Worm (Caenorhabditis elegans): ENCODE results near the gene pfn-3.

pfn-3 gene

ce11 chrX:1080549-1080948 is at the start of gene pfn-3:
Gene pfn-3 (minus strand): TSS chrX:1080649.
- no peak for TF ChIP-seq ceh-36 (tag; optimal IDR thresholded peaks at IDR 0.05)
- TF ChIP-seq B0310.2 (tag; optimal IDR thresholded peaks at IDR 0.05), result no peak
- TF ChIP-seq pes-1 (GFP tag; IDR thresholded peaks at IDR 0.05), result no peak
- no peak for TF ChIP-seq tra-4 (tag; optimal IDR thresholded peaks at IDR 0.05)
- TF ChIP-seq tbx-11 (GFP tag; IDR thresholded peaks at IDR 0.05), result no peak
- TF ChIP-seq aly-1 (tag; optimal IDR thresholded peaks at IDR 0.05), result no peak
- no peak for TF ChIP-seq hmg-4 (GFP tag; optimal IDR thresholded peaks at IDR 0.05)
- no peak for TF ChIP-seq hnd-1 (tag; optimal IDR thresholded peaks at IDR 0.05)
- no peak for TF ChIP-seq tbx-37 (GFP tag; conservative IDR thresholded peaks at IDR 0.05)
- no peak for TF ChIP-seq F13C5.2 (tag; optimal IDR thresholded peaks at IDR 0.05)
- TF ChIP-seq hmbx-1 (tag; optimal IDR thresholded peaks at IDR 0.05), result no peak
- no peak for TF ChIP-seq sea-1 (GFP tag; conservative IDR thresholded peaks at IDR 0.05)
- no peak for TF ChIP-seq ets-7 (tag; optimal IDR thresholded peaks at IDR 0.05)
- no peak for TF ChIP-seq flt-1 (GFP tag; IDR thresholded peaks at IDR 0.05)
- TF ChIP-seq scrt-1 (GFP tag; IDR thresholded peaks at IDR 0.05), result no peak
- TF ChIP-seq ceh-13 (GFP tag; optimal IDR thresholded peaks at IDR 0.05), result no peak
- TF ChIP-seq ama-1 (optimal IDR thresholded peaks at IDR 0.05), result no peak

DNA sequence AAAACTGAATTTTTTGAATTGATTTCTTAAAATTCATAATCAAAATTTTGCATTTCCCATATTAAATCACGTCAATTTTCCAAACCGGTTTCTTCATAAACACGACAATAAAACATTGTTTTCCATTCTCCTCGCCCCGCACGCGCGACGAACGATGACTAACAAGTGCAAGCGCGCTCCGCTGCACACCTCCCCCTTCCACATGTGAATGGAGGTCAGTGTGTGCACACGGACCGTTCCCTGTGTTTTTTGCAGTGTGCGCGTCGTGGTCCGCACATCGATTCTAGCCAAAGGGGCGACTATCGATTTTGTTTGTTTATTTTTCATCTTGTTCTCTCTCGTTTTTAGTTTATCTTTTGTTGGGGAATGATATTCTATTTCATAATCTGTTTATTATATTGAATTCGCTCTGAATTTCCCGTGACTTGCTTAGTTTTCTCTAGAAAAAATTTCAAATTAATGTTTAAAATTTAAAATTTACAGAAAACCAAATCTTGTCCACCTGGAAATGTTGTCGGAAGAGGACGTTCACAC is 48.1 kb upstream of the pfn-3 start, which contains the start of gene snx-1:
Gene snx-1 (plus strand): TSS at position 484 of the 534 bp plus-strand sequence.
- TF ChIP-seq hmg-4 (GFP tag; optimal IDR thresholded peaks at IDR 0.05), result peak; percentile 60
- no peak for TF ChIP-seq ets-7 (tag; optimal IDR thresholded peaks at IDR 0.05)
- no peak for TF ChIP-seq hnd-1 (tag; optimal IDR thresholded peaks at IDR 0.05)
- no peak for TF ChIP-seq sea-1 (GFP tag; conservative IDR thresholded peaks at IDR 0.05)
- no peak for TF ChIP-seq tbx-11 (GFP tag; IDR thresholded peaks at IDR 0.05)
- TF ChIP-seq ama-1 (optimal IDR thresholded peaks at IDR 0.05), result no peak
- no peak for TF ChIP-seq aly-1 (tag; optimal IDR thresholded peaks at IDR 0.05)
- TF ChIP-seq ceh-36 (tag; optimal IDR thresholded peaks at IDR 0.05), result no peak
- no peak for TF ChIP-seq scrt-1 (GFP tag; IDR thresholded peaks at IDR 0.05)
- no peak for TF ChIP-seq flt-1 (GFP tag; IDR thresholded peaks at IDR 0.05)
- no peak for TF ChIP-seq tra-4 (tag; optimal IDR thresholded peaks at IDR 0.05)
- TF ChIP-seq ceh-13 (GFP tag; optimal IDR thresholded peaks at IDR 0.05), result no peak
- no peak for TF ChIP-seq hmbx-1 (tag; optimal IDR thresholded peaks at IDR 0.05)
- TF ChIP-seq F13C5.2 (tag; optimal IDR thresholded peaks at IDR 0.05), result peak; percentile 24
- no peak for TF ChIP-seq pes-1 (GFP tag; IDR thresholded peaks at IDR 0.05)
- TF ChIP-seq B0310.2 (tag; optimal IDR thresholded peaks at IDR 0.05), result no peak
- TF ChIP-seq tbx-37 (GFP tag; conservative IDR thresholded peaks at IDR 0.05), result no peak; the same call in 1 of the 2 replicates

- TF ChIP-seq tbx-11 (GFP tag; IDR thresholded peaks at IDR 0.05) (no peak), ets-7 (tag; optimal IDR thresholded peaks at IDR 0.05) (no peak), tbx-37 (GFP tag; conservative IDR thresholded peaks at IDR 0.05) (no peak), tra-4 (tag; optimal IDR thresholded peaks at IDR 0.05) (no peak), flt-1 (GFP tag; IDR thresholded peaks at IDR 0.05) (no peak), F13C5.2 (tag; optimal IDR thresholded peaks at IDR 0.05) (no peak), hnd-1 (tag; optimal IDR thresholded peaks at IDR 0.05) (no peak), scrt-1 (GFP tag; IDR thresholded peaks at IDR 0.05) (no peak), ama-1 (optimal IDR thresholded peaks at IDR 0.05) (no peak), sea-1 (GFP tag; conservative IDR thresholded peaks at IDR 0.05) (no peak), hmbx-1 (tag; optimal IDR thresholded peaks at IDR 0.05) (no peak), B0310.2 (tag; optimal IDR thresholded peaks at IDR 0.05) (no peak)
Measured at ce11 chrX:1126207-1126606, 45.8 kb upstream of the pfn-3 start.

ce11 chrX:1125426-1125825 is 45.0 kb upstream of the pfn-3 start, which contains the start of gene lmp-2:
Gene lmp-2 (plus strand): TSS chrX:1125615.
- TF ChIP-seq hnd-1 (tag; optimal IDR thresholded peaks at IDR 0.05), result no peak
- no peak for TF ChIP-seq scrt-1 (GFP tag; IDR thresholded peaks at IDR 0.05)
- TF ChIP-seq ama-1 (optimal IDR thresholded peaks at IDR 0.05), result no peak
- TF ChIP-seq aly-1 (tag; optimal IDR thresholded peaks at IDR 0.05), result no peak
- no peak for TF ChIP-seq sea-1 (GFP tag; conservative IDR thresholded peaks at IDR 0.05)
- no peak for TF ChIP-seq ceh-13 (GFP tag; optimal IDR thresholded peaks at IDR 0.05)
- TF ChIP-seq tra-4 (tag; optimal IDR thresholded peaks at IDR 0.05), result no peak

- no peak for TF ChIP-seq ama-1 (optimal IDR thresholded peaks at IDR 0.05)
- no peak for TF ChIP-seq aly-1 (tag; optimal IDR thresholded peaks at IDR 0.05)
- TF ChIP-seq tbx-37 (GFP tag; conservative IDR thresholded peaks at IDR 0.05), result no peak
- TF ChIP-seq tra-4 (tag; optimal IDR thresholded peaks at IDR 0.05), result no peak
- no peak for TF ChIP-seq hmbx-1 (tag; optimal IDR thresholded peaks at IDR 0.05)
- no peak for TF ChIP-seq flt-1 (GFP tag; IDR thresholded peaks at IDR 0.05)
- TF ChIP-seq tbx-11 (GFP tag; IDR thresholded peaks at IDR 0.05), result no peak
- no peak for TF ChIP-seq F13C5.2 (tag; optimal IDR thresholded peaks at IDR 0.05)
- no peak for TF ChIP-seq ets-7 (tag; optimal IDR thresholded peaks at IDR 0.05)
- no peak for TF ChIP-seq pes-1 (GFP tag; IDR thresholded peaks at IDR 0.05)
- TF ChIP-seq hmg-4 (GFP tag; optimal IDR thresholded peaks at IDR 0.05), result no peak
- TF ChIP-seq hnd-1 (tag; optimal IDR thresholded peaks at IDR 0.05), result no peak
- no peak for TF ChIP-seq sea-1 (GFP tag; conservative IDR thresholded peaks at IDR 0.05)
- no peak for TF ChIP-seq ceh-36 (tag; optimal IDR thresholded peaks at IDR 0.05)
- no peak for TF ChIP-seq scrt-1 (GFP tag; IDR thresholded peaks at IDR 0.05)
- no peak for TF ChIP-seq B0310.2 (tag; optimal IDR thresholded peaks at IDR 0.05)
Measured at ce11 chrX:1124146-1124545, 43.7 kb upstream of the pfn-3 start, which contains the start of gene C05D9.9. Gene C05D9.9 (minus strand): TSS chrX:1124246.

DNA sequence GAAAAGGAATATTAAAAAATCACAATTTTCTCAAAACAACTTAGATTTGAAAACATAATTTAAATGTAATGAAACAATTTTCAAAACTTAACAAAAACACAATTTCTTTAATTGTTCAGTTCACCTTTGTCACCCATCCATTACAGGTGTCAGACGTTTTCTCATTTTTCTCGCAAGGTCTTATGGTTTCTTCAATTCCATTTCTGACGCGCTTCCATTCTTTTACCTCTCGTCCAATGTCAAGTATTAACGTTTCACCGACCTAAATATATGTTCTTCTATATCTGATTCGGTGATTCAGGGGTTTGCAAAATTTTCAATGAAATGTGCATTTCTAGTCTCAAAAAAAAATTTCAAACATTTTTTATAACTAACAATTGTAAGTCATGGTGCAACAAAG is 43.0 kb upstream of the pfn-3 start:
- TF ChIP-seq tbx-11 (GFP tag; IDR thresholded peaks at IDR 0.05), result no peak
- no peak for TF ChIP-seq pes-1 (GFP tag; IDR thresholded peaks at IDR 0.05)
- TF ChIP-seq hmbx-1 (tag; optimal IDR thresholded peaks at IDR 0.05), result no peak
- no peak for TF ChIP-seq tra-4 (tag; optimal IDR thresholded peaks at IDR 0.05)
- TF ChIP-seq ceh-36 (tag; optimal IDR thresholded peaks at IDR 0.05), result no peak
- no peak for TF ChIP-seq scrt-1 (GFP tag; IDR thresholded peaks at IDR 0.05)
- no peak for TF ChIP-seq flt-1 (GFP tag; IDR thresholded peaks at IDR 0.05)
- TF ChIP-seq B0310.2 (tag; optimal IDR thresholded peaks at IDR 0.05), result no peak
- no peak for TF ChIP-seq F13C5.2 (tag; optimal IDR thresholded peaks at IDR 0.05)
- no peak for TF ChIP-seq hmg-4 (GFP tag; optimal IDR thresholded peaks at IDR 0.05)
- TF ChIP-seq ets-7 (tag; optimal IDR thresholded peaks at IDR 0.05), result no peak
- TF ChIP-seq tbx-37 (GFP tag; conservative IDR thresholded peaks at IDR 0.05), result no peak
- TF ChIP-seq hnd-1 (tag; optimal IDR thresholded peaks at IDR 0.05), result no peak
- TF ChIP-seq ceh-13 (GFP tag; optimal IDR thresholded peaks at IDR 0.05), result no peak
- TF ChIP-seq sea-1 (GFP tag; conservative IDR thresholded peaks at IDR 0.05), result no peak
- no peak for TF ChIP-seq aly-1 (tag; optimal IDR thresholded peaks at IDR 0.05)
- no peak for TF ChIP-seq ama-1 (optimal IDR thresholded peaks at IDR 0.05)

ce11 chrX:1122198-1122597 is 41.7 kb upstream of the pfn-3 start:
- no peak for TF ChIP-seq ceh-13 (GFP tag; optimal IDR thresholded peaks at IDR 0.05)
